Worm (Caenorhabditis elegans) whole organism, late embryonic: ENCODE data around the gene ZK1010.10.

ENCODE experiments used
- C08G9.2 ChIP-seq: sonication (generic microtip); optimal IDR thresholded peaks from 2 replicates; lab custom pipeline; 2016; ENCODE audit warnings: mild to moderate bottlenecking, missing genetic modification characterization, moderate library complexity, missing compliant biosample characterization
- F13H6.1 ChIP-seq: sonication (generic microtip); optimal IDR thresholded peaks from 2 replicates; lab custom pipeline; 2016; ENCODE audit warnings: missing genetic modification characterization, missing compliant biosample characterization
- K09A11.1 ChIP-seq: sonication (generic microtip); optimal IDR thresholded peaks from 2 replicates; lab custom pipeline; 2017; ENCODE audit warnings: antibody characterized with exemption, mild to moderate bottlenecking, missing genetic modification characterization, missing compliant biosample characterization; ENCODE audit not compliant: insufficient read depth
- ceh-14 ChIP-seq: sonication (generic microtip); optimal IDR thresholded peaks from 2 replicates; lab custom pipeline; 2016; ENCODE audit warnings: missing genotype, missing genetic modification characterization, missing compliant biosample characterization
- ceh-31 ChIP-seq: sonication (generic microtip); optimal IDR thresholded peaks from 2 replicates; lab custom pipeline; 2016; ENCODE audit warnings: missing genetic modification characterization, missing compliant biosample characterization
- ceh-34 ChIP-seq: sonication (generic microtip); optimal IDR thresholded peaks from 2 replicates; lab custom pipeline; 2016; ENCODE audit warnings: mild to moderate bottlenecking, missing genetic modification characterization, missing compliant biosample characterization
- ceh-48 ChIP-seq: sonication (generic microtip); optimal IDR thresholded peaks from 2 replicates; lab custom pipeline; 2016; ENCODE audit warnings: missing genetic modification characterization, inconsistent platforms, missing compliant biosample characterization
- dve-1 ChIP-seq: sonication (generic microtip); optimal IDR thresholded peaks from 2 replicates; lab custom pipeline; 2017; ENCODE audit warnings: antibody characterized with exemption, mild to moderate bottlenecking, missing genetic modification characterization, missing compliant biosample characterization
- elt-2 ChIP-seq: sonication (generic microtip); optimal IDR thresholded peaks from 2 replicates; lab custom pipeline; 2016; ENCODE audit warnings: missing genetic modification reagents, missing genetic modification characterization, missing compliant biosample characterization
- fax-1 ChIP-seq: sonication (generic microtip); optimal IDR thresholded peaks from 2 replicates; lab custom pipeline; 2016; ENCODE audit warnings: missing genotype, missing genetic modification characterization, missing compliant biosample characterization
- fkh-6 ChIP-seq: sonication (generic microtip); optimal IDR thresholded peaks from 2 replicates; lab custom pipeline; 2016; ENCODE audit warnings: missing genetic modification characterization, missing compliant biosample characterization
- hlh-13 ChIP-seq: fragments of 200-800 bp; sonication (Bioruptor generic); optimal IDR thresholded peaks from 2 replicates; lab custom pipeline; 2018; ENCODE audit warnings: mild to moderate bottlenecking, missing genetic modification characterization, missing compliant biosample characterization
- hlh-15 ChIP-seq: sonication (generic microtip); optimal IDR thresholded peaks from 2 replicates; lab custom pipeline; 2016; ENCODE audit warnings: missing genetic modification characterization, missing compliant biosample characterization
- hlh-6 ChIP-seq: sonication (generic microtip); optimal IDR thresholded peaks from 2 replicates; lab custom pipeline; 2016; ENCODE audit warnings: missing genotype, missing genetic modification characterization, missing compliant biosample characterization
- madf-2 ChIP-seq: sonication (generic microtip); optimal IDR thresholded peaks from 2 replicates; lab custom pipeline; 2017; ENCODE audit warnings: missing genetic modification characterization, missing compliant biosample characterization
- mec-3 ChIP-seq: sonication (generic microtip); optimal IDR thresholded peaks from 2 replicates; lab custom pipeline; 2016; ENCODE audit warnings: borderline replicate concordance, missing genetic modification characterization, missing compliant biosample characterization
- nfya-1 ChIP-seq: sonication (generic microtip); optimal IDR thresholded peaks from 2 replicates; lab custom pipeline; 2017; ENCODE audit warnings: missing genetic modification characterization, mild to moderate bottlenecking, missing compliant biosample characterization, antibody characterized with exemption, moderate library complexity
- pag-3 ChIP-seq: sonication (generic microtip); optimal IDR thresholded peaks from 2 replicates; lab custom pipeline; 2016; ENCODE audit warnings: missing compliant biosample characterization, missing genetic modification characterization, borderline replicate concordance
- pha-2 ChIP-seq: sonication (generic microtip); optimal IDR thresholded peaks from 2 replicates; lab custom pipeline; 2017; ENCODE audit warnings: mild to moderate bottlenecking, missing genetic modification characterization, missing compliant biosample characterization
- pqm-1 ChIP-seq: sonication (generic microtip); optimal IDR thresholded peaks from 2 replicates; lab custom pipeline; 2016; ENCODE audit warnings: missing genetic modification characterization, missing compliant biosample characterization
- sox-2 ChIP-seq: fragments of 200-800 bp; sonication (Bioruptor generic); IDR thresholded peaks from 2 replicates; pipeline ENCODE4 v1.3.6; 2022; ENCODE audit warnings: missing genetic modification reagents, missing genetic modification characterization, missing compliant biosample characterization
- sox-4 ChIP-seq: sonication (generic microtip); optimal IDR thresholded peaks from 2 replicates; lab custom pipeline; 2017; ENCODE audit warnings: mild to moderate bottlenecking, missing genetic modification characterization, inconsistent platforms, missing compliant biosample characterization
- syd-9 ChIP-seq: sonication (generic microtip); optimal IDR thresholded peaks from 2 replicates; lab custom pipeline; 2016; ENCODE audit warnings: mild to moderate bottlenecking, missing genetic modification characterization, moderate library complexity, missing compliant biosample characterization
- tbx-2 ChIP-seq: sonication (generic microtip); optimal IDR thresholded peaks from 2 replicates; lab custom pipeline; 2016; ENCODE audit warnings: missing genetic modification characterization, missing compliant biosample characterization
- tbx-7 ChIP-seq: sonication (generic microtip); optimal IDR thresholded peaks from 2 replicates; lab custom pipeline; 2016; ENCODE audit warnings: missing genotype, missing genetic modification characterization, missing compliant biosample characterization
- ttx-3 ChIP-seq: sonication (generic microtip); optimal IDR thresholded peaks from 2 replicates; lab custom pipeline; 2016; ENCODE audit warnings: missing genetic modification reagents, missing genetic modification characterization, missing compliant biosample characterization
- unc-3 ChIP-seq, 2 experiments: fragments of 200-800 bp in 1 of 2; sonication (Bioruptor generic) in 1 of 2; sonication (generic microtip) in 1 of 2; conservative IDR thresholded peaks in 1 of 2; optimal IDR thresholded peaks in 1 of 2; 2 replicates each; pipeline versions ENCODE4 v1.3.6 to Lab custom; 2016 to 2022; ENCODE audit warnings: missing compliant biosample characterization in 2 of 2, missing genetic modification characterization in 2 of 2, missing genetic modification reagents in 1 of 2
- unc-55 ChIP-seq: sonication (generic microtip); optimal IDR thresholded peaks from 2 replicates; lab custom pipeline; 2017; ENCODE audit warnings: missing biosample characterization, missing genetic modification reagents, missing genetic modification characterization
- unc-86 ChIP-seq: sonication (generic microtip); optimal IDR thresholded peaks from 2 replicates; lab custom pipeline; 2016; ENCODE audit warnings: missing genetic modification characterization, missing compliant biosample characterization

The ZK1010.10 gene

ce11 chrIII:12967437-12968043 is 34.6 kb upstream of the ZK1010.10 start:
- peak; percentile 64 for TF ChIP-seq elt-2 (tag; lab: Kevin White, UChicago)
- TF ChIP-seq hlh-6 (tag; lab: Kevin White, UChicago), result no peak

ce11 chrIII:12968330-12968729 is 33.9 kb upstream of the ZK1010.10 start:
- TF ChIP-seq unc-86 (tag; lab: Kevin White, UChicago), result no peak
- TF ChIP-seq sox-2 (GFP tag; lab: Robert Waterston, UW), result no peak
- no peak for TF ChIP-seq sox-4
- TF ChIP-seq K09A11.1 (tag; lab: Kevin White, UChicago), result no peak
- TF ChIP-seq ttx-3 (tag; lab: Kevin White, UChicago), result no peak
- no peak for TF ChIP-seq mec-3
- TF ChIP-seq, all 69 proteins: peak for 0

- TF ChIP-seq pha-2 (no peak), unc-55 (GFP tag; lab: Kevin White, UChicago) (peak; percentile 87), elt-2 (tag; lab: Kevin White, UChicago) (no peak), hlh-13 (GFP tag; lab: Kevin White, UChicago) (no peak), nfya-1 (tag; lab: Kevin White, UChicago) (peak; percentile 31), syd-9 (tag; lab: Kevin White, UChicago) (no peak), F13H6.1 (tag; lab: Kevin White, UChicago) (no peak), fkh-6 (tag; lab: Kevin White, UChicago) (no peak), tbx-7 (tag; lab: Kevin White, UChicago) (no peak), C08G9.2 (tag; lab: Kevin White, UChicago) (no peak), unc-3 (GFP tag; conservative IDR thresholded peaks at IDR 0.05; lab: Robert Waterston, UW) (no peak), unc-3 (tag; optimal IDR thresholded peaks at IDR 0.05; lab: Kevin White, UChicago) (no peak)
Observed at ce11 chrIII:12971828-12972379, 30.3 kb upstream of the ZK1010.10 start.

- TF ChIP-seq ceh-14 (no peak), pqm-1 (tag; lab: Kevin White, UChicago) (no peak), unc-3 (GFP tag; conservative IDR thresholded peaks at IDR 0.05; lab: Robert Waterston, UW) (no peak), unc-3 (tag; optimal IDR thresholded peaks at IDR 0.05; lab: Kevin White, UChicago) (no peak), hlh-13 (GFP tag; lab: Kevin White, UChicago) (no peak), hlh-15 (tag; lab: Kevin White, UChicago) (no peak), pag-3 (no peak)
Observed at ce11 chrIII:12972398-12972797, 29.8 kb upstream of the ZK1010.10 start, which contains the start of gene bckd-1A. TSS of gene bckd-1A (minus strand) at chrIII:12972498.

DNA sequence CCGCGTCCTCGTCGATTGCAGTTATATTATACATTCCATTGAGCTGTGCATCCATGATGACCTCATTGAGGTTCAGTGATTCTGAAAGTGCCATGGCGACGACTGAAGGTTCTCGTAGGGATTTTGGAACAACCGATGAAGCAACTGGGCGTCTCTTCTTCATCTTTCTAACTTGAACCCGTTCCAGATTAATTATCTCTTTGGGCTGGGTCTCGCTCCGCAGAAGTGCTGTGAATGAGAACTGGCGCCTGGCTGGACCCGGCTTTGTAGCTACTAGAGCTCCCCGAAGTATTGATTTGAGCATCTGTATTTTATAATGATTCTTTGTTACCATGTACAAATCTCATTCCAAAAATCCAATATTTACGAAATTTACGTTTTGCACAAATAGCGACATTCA is 24.6 kb upstream of the ZK1010.10 start, which contains the start of gene ZK1010.2:
ZK1010.2 (minus strand) TSS at position 304 of the 400 bp plus-strand sequence.
- TF ChIP-seq madf-2 (tag; lab: Kevin White, UChicago) (no peak), fax-1 (tag; lab: Kevin White, UChicago) (no peak), fkh-6 (tag; lab: Kevin White, UChicago) (no peak), tbx-2 (tag; lab: Kevin White, UChicago) (no peak)

DNA sequence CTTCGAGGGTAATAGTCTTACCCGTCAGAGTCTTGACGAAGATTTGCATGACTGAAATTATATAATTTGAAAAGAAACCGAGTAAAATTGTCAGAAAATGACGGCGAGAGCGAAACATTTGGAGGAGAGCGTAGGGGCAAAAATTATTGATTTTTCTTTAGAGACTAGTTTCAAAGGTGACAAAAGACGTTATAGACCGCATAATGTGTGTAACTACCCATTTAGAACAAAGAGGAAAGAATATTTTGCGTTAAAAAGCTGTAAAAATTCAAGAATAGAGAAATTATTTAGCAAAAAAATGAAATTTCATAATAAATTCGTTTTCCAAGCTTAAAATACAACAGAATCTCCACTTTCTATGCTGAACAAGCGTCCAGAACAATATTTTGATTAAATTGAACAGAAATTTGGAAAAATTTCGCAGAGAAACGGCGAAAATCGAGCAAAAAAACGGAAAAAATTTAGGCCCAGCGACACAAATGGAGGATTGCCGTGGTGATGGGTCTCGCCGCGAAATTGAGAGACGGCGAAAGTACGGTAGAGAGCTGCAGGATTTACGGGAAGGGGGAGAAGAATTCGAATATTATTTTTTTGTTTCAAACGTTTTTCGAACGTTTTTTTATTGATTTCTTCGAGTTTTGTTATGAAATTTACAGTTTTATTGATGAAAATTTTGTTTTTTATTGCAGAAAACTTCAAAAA is 23.6 kb upstream of the ZK1010.10 start, which contains the start of the genes ubq-2 and frg-1:
ubq-2 (minus strand) TSS at position 51 of the 702 bp plus-strand sequence.
frg-1 (plus strand) TSS at position 690 of the 702 bp plus-strand sequence.
- TF ChIP-seq dve-1 (peak; percentile 2), elt-2 (tag; lab: Kevin White, UChicago) (peak; percentile 17), ceh-48 (tag; lab: Kevin White, UChicago) (peak; percentile 56), ceh-34 (peak; percentile 0), F13H6.1 (tag; lab: Kevin White, UChicago) (no peak), ceh-31 (tag; lab: Kevin White, UChicago) (peak; percentile 29), tbx-2 (tag; lab: Kevin White, UChicago) (peak; percentile 6), ceh-14 (no peak), nfya-1 (tag; lab: Kevin White, UChicago) (peak; percentile 92)
